Fruit fly (Drosophila melanogaster): ENCODE measurements around the gene CG46462.

DNA sequence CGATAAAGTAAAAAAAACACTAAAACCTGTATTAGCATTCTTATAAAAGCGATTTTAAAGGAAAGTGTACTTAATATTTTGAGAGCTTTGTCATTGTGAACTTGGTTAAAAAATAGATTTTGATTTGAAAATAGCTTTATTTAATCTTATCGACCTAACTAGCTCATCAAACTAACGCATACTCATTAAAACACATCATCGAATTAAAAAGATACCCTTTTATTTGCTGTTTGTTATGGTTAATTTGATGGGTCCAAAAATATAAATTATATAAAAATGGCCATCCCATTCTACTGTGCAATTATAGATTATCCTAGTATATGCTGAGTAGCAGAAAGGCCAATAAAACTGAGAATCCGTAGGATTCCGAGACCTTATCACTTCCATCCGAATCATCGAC, 19.5 kb downstream of the CG46462 start, which contains the start of gene CG32219:
- TF ChIP-seq GATAd (GFP tag; optimal IDR thresholded peaks at IDR 0.05) (no peak), ey (GFP tag; optimal IDR thresholded peaks at IDR 0.05) (no peak), psq (GFP tag; optimal IDR thresholded peaks at IDR 0.05) (no peak), Jra (GFP tag; optimal IDR thresholded peaks at IDR 0.05) (no peak), usp (GFP tag; optimal IDR thresholded peaks at IDR 0.05) (no peak), Myc (optimal IDR thresholded peaks at IDR 0.05) (no peak), CG9705 (GFP tag; optimal IDR thresholded peaks at IDR 0.05) (no peak), sv (GFP tag; optimal IDR thresholded peaks at IDR 0.05) (no peak), Mio (GFP tag; optimal IDR thresholded peaks at IDR 0.05) (no peak), Hr78 (GFP tag; optimal IDR thresholded peaks at IDR 0.05) (no peak), tai (GFP tag; optimal IDR thresholded peaks at IDR 0.05) (no peak), Dfd (GFP tag; optimal IDR thresholded peaks at IDR 0.05) (no peak), Rel (GFP tag; optimal IDR thresholded peaks at IDR 0.05) (no peak), Rel (tag; optimal IDR thresholded peaks at IDR 0.05) (no peak), OdsH (GFP tag; optimal IDR thresholded peaks at IDR 0.05) (no peak)
